Worm (Caenorhabditis elegans) whole organism, midembryonic: ENCODE data around the gene gck-2.

ENCODE experiments used
- T22C8.4 ChIP-seq: fragments of 200-800 bp; sonication (Bioruptor generic); IDR thresholded peaks from 2 replicates; pipeline ENCODE4 v1.3.6; 2022; ENCODE audit warnings: missing genetic modification characterization, missing compliant biosample characterization
- cog-1 ChIP-seq: sonication (generic microtip); optimal IDR thresholded peaks from 2 replicates; lab custom pipeline; 2016; ENCODE audit warnings: missing genetic modification characterization, missing compliant biosample characterization
- klf-2 ChIP-seq: fragments of 200-800 bp; sonication (Bioruptor generic); conservative IDR thresholded peaks from 2 replicates; pipeline ENCODE4 v1.3.6; 2022; ENCODE audit warnings: missing genetic modification reagents, missing genetic modification characterization, missing compliant biosample characterization

ce11 chrV:6830075-6830474, 37.6 kb upstream of the gck-2 start:
- TF ChIP-seq klf-2 (GFP tag; lab: Robert Waterston, UW), result no peak
- TF ChIP-seq T22C8.4, result no peak
- TF ChIP-seq cog-1 (tag; lab: Kevin White, UChicago), result no peak
